Worm (Caenorhabditis elegans) whole organism, midembryonic: ENCODE data around the gene F45D11.14.
"Not testable (repeated sequence)": the region's sequence is repeated elsewhere in the genome, so short reads cannot be mapped to it uniquely, and the experiment has no call there.

Experiments used
- T22C8.4 ChIP-seq: fragments of 200-800 bp; sonication (Bioruptor generic); IDR thresholded peaks from 2 replicates; pipeline ENCODE4 v1.3.6; 2022; ENCODE audit warnings: missing genetic modification characterization, missing compliant biosample characterization
- cog-1 ChIP-seq: sonication (generic microtip); optimal IDR thresholded peaks from 2 replicates; lab custom pipeline; 2016; ENCODE audit warnings: missing genetic modification characterization, missing compliant biosample characterization
- flt-1 ChIP-seq: fragments of 200-800 bp; sonication (Bioruptor generic); IDR thresholded peaks from 2 replicates; pipeline ENCODE4 v1.3.6; 2022; ENCODE audit warnings: missing genetic modification characterization, missing compliant biosample characterization
- klf-2 ChIP-seq: fragments of 200-800 bp; sonication (Bioruptor generic); conservative IDR thresholded peaks from 2 replicates; pipeline ENCODE4 v1.3.6; 2022; ENCODE audit warnings: missing genetic modification reagents, missing genetic modification characterization, missing compliant biosample characterization
- med-1 ChIP-seq: sonication (generic microtip); optimal IDR thresholded peaks from 2 replicates; lab custom pipeline; 2017; ENCODE audit warnings: missing genetic modification characterization, mild to moderate bottlenecking, missing compliant biosample characterization, antibody characterized with exemption, missing genetic modification reagents; ENCODE audit not compliant: insufficient read depth
- ref-1 ChIP-seq: fragments of 200-800 bp; sonication (Bioruptor generic); conservative IDR thresholded peaks from 2 replicates; pipeline ENCODE4 v1.3.6; 2022; ENCODE audit warnings: missing genetic modification reagents, missing genetic modification characterization, missing compliant biosample characterization
- tab-1 ChIP-seq: fragments of 200-800 bp; sonication (Bioruptor generic); IDR thresholded peaks from 2 replicates; pipeline ENCODE4 v1.3.6; 2022; ENCODE audit warnings: missing genetic modification characterization, missing compliant biosample characterization
- ztf-23 ChIP-seq: fragments of 200-800 bp; sonication (Bioruptor generic); IDR thresholded peaks from 2 replicates; pipeline ENCODE4 v1.3.6; 2022; ENCODE audit warnings: missing genetic modification reagents, missing genetic modification characterization, missing compliant biosample characterization
- ztf-29 ChIP-seq: fragments of 200-800 bp; sonication (Bioruptor generic); IDR thresholded peaks from 2 replicates; pipeline ENCODE4 v1.3.6; 2022; ENCODE audit warnings: missing genetic modification reagents, missing genetic modification characterization, missing compliant biosample characterization

Gene F45D11.14

ce11 chrII:1006375-1006774, at the start of gene F45D11.14:
F45D11.14 (minus strand) TSS chrII:1006475.
- not testable (repeated sequence) for TF ChIP-seq med-1; ztf-23 (GFP tag; lab: Robert Waterston, UW); flt-1 (GFP tag; lab: Robert Waterston, UW)

DNA sequence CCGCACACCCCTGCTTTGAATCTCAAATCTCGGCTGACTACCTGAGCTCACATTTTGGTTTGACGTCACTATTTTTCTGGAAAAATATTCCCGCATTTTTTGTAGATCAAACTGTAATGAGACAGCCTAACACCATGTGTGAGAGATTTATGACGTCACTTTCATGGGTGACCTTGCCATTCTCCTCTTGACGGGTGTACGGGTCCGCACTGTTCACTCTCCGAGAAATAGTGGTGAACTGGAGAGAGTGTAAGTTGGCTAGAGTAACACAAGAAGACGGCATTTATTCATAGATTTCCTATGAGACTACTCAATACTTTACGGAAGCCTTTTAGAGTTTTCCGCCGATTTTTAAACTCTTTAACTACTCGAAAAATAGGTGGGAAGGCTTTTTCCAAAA, 48.4 kb upstream of the F45D11.14 start, which contains the start of gene K02E7.7:
TSS of gene K02E7.7 (plus strand) at position 301 of the 400 bp plus-strand sequence.
- not testable (repeated sequence) for TF ChIP-seq ref-1 (GFP tag; lab: Robert Waterston, UW); flt-1 (GFP tag; lab: Robert Waterston, UW); T22C8.4

DNA sequence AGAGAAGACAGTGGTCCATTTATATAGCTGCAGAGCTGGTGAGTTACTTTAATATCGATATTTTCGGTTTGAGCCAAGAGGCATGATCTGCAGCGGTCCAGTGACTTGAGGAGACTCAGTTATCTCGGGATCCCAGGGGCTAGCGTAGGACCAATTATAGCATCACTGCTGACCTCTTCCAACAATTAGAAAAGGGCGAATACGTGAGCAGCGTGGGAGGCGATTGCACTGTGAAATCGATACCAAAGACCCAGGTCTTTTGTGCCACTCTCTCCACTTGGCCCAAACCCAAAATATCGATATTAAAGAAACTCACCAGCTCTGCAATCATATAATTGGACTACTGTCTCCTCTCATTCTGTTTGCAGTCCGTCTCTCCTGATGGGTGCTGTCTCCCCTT, 43.6 kb upstream of the F45D11.14 start, which contains the start of gene fbxb-40:
TSS of gene fbxb-40 (minus strand) at position 101 of the 400 bp plus-strand sequence.
- TF ChIP-seq T22C8.4 = no peak
- peak; percentile 47; the same call in 1 of the 2 replicates for TF ChIP-seq flt-1 (GFP tag; lab: Robert Waterston, UW)

ce11 chrII:1046937-1047336, 40.7 kb upstream of the F45D11.14 start:
- TF ChIP-seq klf-2 (GFP tag; lab: Robert Waterston, UW) (no peak), tab-1 (GFP tag; lab: Robert Waterston, UW) (no peak), ref-1 (GFP tag; lab: Robert Waterston, UW) (no peak), ztf-23 (GFP tag; lab: Robert Waterston, UW) (no peak), T22C8.4 (no peak), cog-1 (tag; lab: Kevin White, UChicago) (no peak), flt-1 (GFP tag; lab: Robert Waterston, UW) (no peak), ztf-29 (GFP tag; lab: Robert Waterston, UW) (no peak), med-1 (no peak)

DNA sequence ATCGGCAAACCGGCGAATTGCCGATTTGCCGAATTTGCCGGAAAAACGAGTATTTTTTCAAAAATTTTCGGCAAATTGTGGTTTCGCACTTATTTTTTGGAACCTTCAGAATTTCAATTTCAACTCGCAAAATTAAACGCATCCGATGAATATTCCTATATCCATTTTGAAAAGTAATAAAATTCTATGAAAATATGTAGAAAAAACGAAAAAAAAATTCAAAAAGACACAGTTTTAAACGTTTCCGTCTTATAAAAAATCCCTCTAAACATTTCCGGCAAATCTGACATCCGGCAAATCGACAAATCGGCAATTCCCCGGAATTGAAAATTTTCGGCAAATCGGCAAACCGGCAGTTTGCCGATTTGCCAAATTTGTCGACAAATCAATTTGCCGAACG, 39.4 kb upstream of the F45D11.14 start, which contains the start of gene str-148:
TSS of gene str-148 (plus strand) at position 301 of the 400 bp plus-strand sequence.
- TF ChIP-seq med-1 = no peak
- TF ChIP-seq T22C8.4 = no peak
- TF ChIP-seq ztf-29 (GFP tag; lab: Robert Waterston, UW) = no peak
- TF ChIP-seq ref-1 (GFP tag; lab: Robert Waterston, UW) = no peak
- TF ChIP-seq flt-1 (GFP tag; lab: Robert Waterston, UW) = no peak
- TF ChIP-seq cog-1 (tag; lab: Kevin White, UChicago) = no peak
- TF ChIP-seq tab-1 (GFP tag; lab: Robert Waterston, UW) = no peak
- TF ChIP-seq klf-2 (GFP tag; lab: Robert Waterston, UW) = no peak
- TF ChIP-seq ztf-23 (GFP tag; lab: Robert Waterston, UW) = no peak

DNA sequence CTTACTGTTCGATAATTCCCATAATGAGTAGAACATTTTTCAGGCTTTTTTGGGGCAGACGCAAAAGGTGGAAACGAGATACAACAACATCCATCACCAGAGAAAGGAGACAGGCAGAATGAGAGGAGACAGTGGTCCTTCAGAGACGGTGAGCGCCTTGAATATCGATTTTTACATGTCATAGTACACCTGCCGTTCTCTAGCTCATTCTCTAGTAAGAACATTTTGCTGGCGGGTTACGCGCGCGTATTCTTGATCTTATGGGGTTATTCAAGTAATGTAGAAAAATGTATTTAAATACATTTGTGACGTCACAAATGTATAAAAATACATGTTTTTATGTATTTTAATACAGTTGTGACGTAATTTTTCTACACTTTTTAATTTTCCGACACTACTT, 37.7 kb upstream of the F45D11.14 start, which contains the start of gene fbxb-45:
TSS of gene fbxb-45 (minus strand) at position 101 of the 400 bp plus-strand sequence.
- TF ChIP-seq T22C8.4 = peak; percentile 58

DNA sequence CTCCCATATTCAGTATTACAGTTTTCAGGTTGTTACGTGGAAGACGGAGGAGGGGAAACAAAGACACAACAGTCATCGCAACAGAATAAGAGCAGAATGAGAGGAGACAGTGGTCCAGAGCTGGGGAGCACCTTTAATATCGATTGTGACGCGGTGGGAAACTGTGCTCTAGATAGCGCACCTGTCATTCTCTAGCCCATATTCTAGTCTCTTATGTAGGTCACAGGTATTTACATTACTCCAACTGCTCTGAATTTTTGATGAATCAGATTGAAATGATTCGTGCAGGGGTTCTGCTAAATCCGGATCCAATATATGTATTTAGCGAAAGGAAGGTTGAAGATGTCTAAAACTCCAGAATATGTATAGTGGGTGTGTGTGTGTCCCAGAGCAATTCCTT, 36.0 kb upstream of the F45D11.14 start, which contains the start of gene fbxb-41:
TSS of gene fbxb-41 (minus strand) at position 101 of the 400 bp plus-strand sequence.
- TF ChIP-seq med-1 (no peak), tab-1 (GFP tag; lab: Robert Waterston, UW) (no peak), ztf-23 (GFP tag; lab: Robert Waterston, UW) (no peak), klf-2 (GFP tag; lab: Robert Waterston, UW) (no peak), T22C8.4 (no peak), cog-1 (tag; lab: Kevin White, UChicago) (no peak), ztf-29 (GFP tag; lab: Robert Waterston, UW) (no peak), flt-1 (GFP tag; lab: Robert Waterston, UW) (no peak), ref-1 (GFP tag; lab: Robert Waterston, UW) (no peak)

ce11 chrII:1040464-1040863, 34.2 kb upstream of the F45D11.14 start, which contains the start of gene fbxb-39:
fbxb-39 (minus strand) TSS chrII:1040564.
- TF ChIP-seq med-1 = no peak
- no peak for TF ChIP-seq tab-1 (GFP tag; lab: Robert Waterston, UW)
- TF ChIP-seq flt-1 (GFP tag; lab: Robert Waterston, UW) = no peak
- TF ChIP-seq T22C8.4 = no peak
- no peak for TF ChIP-seq cog-1 (tag; lab: Kevin White, UChicago)
- no peak for TF ChIP-seq ztf-23 (GFP tag; lab: Robert Waterston, UW)
- no peak for TF ChIP-seq klf-2 (GFP tag; lab: Robert Waterston, UW)
- no peak for TF ChIP-seq ref-1 (GFP tag; lab: Robert Waterston, UW)
- no peak for TF ChIP-seq ztf-29 (GFP tag; lab: Robert Waterston, UW)

DNA sequence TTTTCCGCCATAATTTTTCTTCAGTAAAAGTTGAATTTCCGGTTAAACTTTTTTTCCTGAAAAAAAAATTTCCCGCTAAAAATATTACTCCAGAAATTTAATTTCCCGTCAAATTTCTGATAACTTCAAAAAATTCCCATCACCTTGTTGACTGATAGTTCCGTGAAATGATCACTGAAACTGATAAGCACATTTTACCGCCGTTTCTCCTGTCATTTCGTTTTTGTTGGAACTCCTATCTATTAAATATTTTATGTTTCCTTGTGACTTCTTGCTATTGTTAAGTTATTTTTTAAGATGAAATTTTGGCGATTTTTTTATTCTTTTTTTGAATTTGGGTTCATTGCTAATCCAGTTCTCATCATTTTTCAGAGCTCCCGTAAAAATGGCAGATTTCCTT, 22.3 kb upstream of the F45D11.14 start, which contains the start of gene math-34:
TSS of gene math-34 (plus strand) at position 371 of the 400 bp plus-strand sequence.
- TF ChIP-seq tab-1 (GFP tag; lab: Robert Waterston, UW) (no peak), med-1 (no peak), ztf-23 (GFP tag; lab: Robert Waterston, UW) (no peak), cog-1 (tag; lab: Kevin White, UChicago) (no peak), flt-1 (GFP tag; lab: Robert Waterston, UW) (no peak), ref-1 (GFP tag; lab: Robert Waterston, UW) (no peak), T22C8.4 (no peak), ztf-29 (GFP tag; lab: Robert Waterston, UW) (no peak), klf-2 (GFP tag; lab: Robert Waterston, UW) (no peak)

- TF ChIP-seq cog-1 (tag; lab: Kevin White, UChicago) (no peak), T22C8.4 (no peak), ztf-29 (GFP tag; lab: Robert Waterston, UW) (no peak), flt-1 (GFP tag; lab: Robert Waterston, UW) (no peak), med-1 (no peak), klf-2 (GFP tag; lab: Robert Waterston, UW) (no peak), tab-1 (GFP tag; lab: Robert Waterston, UW) (no peak), ref-1 (GFP tag; lab: Robert Waterston, UW) (no peak), ztf-23 (GFP tag; lab: Robert Waterston, UW) (no peak)
Measured at ce11 chrII:1026670-1027069, 20.4 kb upstream of the F45D11.14 start, which contains the start of gene M01D1.12. M01D1.12 (plus strand) TSS chrII:1026970.
